Fruit fly (Drosophila melanogaster) whole organism, embryonic: Measurements from ENCODE around the gene CG12017.

Experiments
- Antp ChIP-seq: fragments of 200-800 bp; sonication (Bioruptor generic); optimal IDR thresholded peaks from 3 replicates; lab custom pipeline; 2016; ENCODE audit warnings: missing biosample characterization, missing genetic modification characterization
- CG10147 ChIP-seq: fragments of 200-800 bp; sonication (Bioruptor generic); optimal IDR thresholded peaks from 2 replicates; lab custom pipeline; 2019; ENCODE audit warnings: missing biosample characterization, mild to moderate bottlenecking, missing genetic modification characterization, moderate library complexity
- CG10366 ChIP-seq: fragments of 200-800 bp; sonication (Bioruptor generic); IDR thresholded peaks from 2 replicates; pipeline ENCODE4 v1.3.6; 2022; ENCODE audit warnings: missing biosample characterization, missing genetic modification characterization
- CG10959 ChIP-seq: fragments of 200-800 bp; sonication (Bioruptor generic); IDR thresholded peaks from 2 replicates; pipeline ENCODE4 v1.3.6; 2022; ENCODE audit warnings: missing biosample characterization, missing genetic modification characterization
- CG14014 ChIP-seq: fragments of 200-800 bp; sonication (Bioruptor generic); IDR thresholded peaks from 2 replicates; pipeline ENCODE4 v1.3.6; 2022; ENCODE audit warnings: missing biosample characterization, missing genetic modification characterization
- CG1529 ChIP-seq: fragments of 200-800 bp; sonication (Bioruptor generic); optimal IDR thresholded peaks from 3 replicates; lab custom pipeline; 2018; ENCODE audit warnings: missing biosample characterization, missing genetic modification characterization
- CG16813 ChIP-seq: fragments of 200-800 bp; sonication (Bioruptor generic); IDR thresholded peaks from 3 replicates; pipeline ENCODE4 v1.3.6; 2022; ENCODE audit warnings: missing biosample characterization, missing genetic modification characterization; ENCODE audit not compliant: partially characterized antibody
- CG1832 ChIP-seq: fragments of 200-800 bp; sonication (Bioruptor generic); optimal IDR thresholded peaks from 2 replicates; lab custom pipeline; 2017; ENCODE audit warnings: missing biosample characterization, mild to moderate bottlenecking, missing genetic modification characterization, inconsistent platforms
- CG2129 ChIP-seq: fragments of 200-800 bp; sonication (Bioruptor generic); IDR thresholded peaks from 2 replicates; pipeline ENCODE4 v1.3.6; 2022; ENCODE audit warnings: missing biosample characterization, missing genetic modification characterization; ENCODE audit not compliant: partially characterized antibody
- CG2202 ChIP-seq: fragments of 200-800 bp; sonication (Bioruptor generic); optimal IDR thresholded peaks from 2 replicates; lab custom pipeline; 2018; ENCODE audit warnings: missing biosample characterization, mild to moderate bottlenecking, missing genetic modification characterization
- CG2875 ChIP-seq: fragments of 200-800 bp; sonication (Bioruptor generic); optimal IDR thresholded peaks from 2 replicates; lab custom pipeline; 2017; ENCODE audit warnings: missing biosample characterization, mild to moderate bottlenecking, missing genetic modification characterization, missing genetic modification reagents
- CG33557 ChIP-seq: fragments of 200-800 bp; sonication (Bioruptor generic); optimal IDR thresholded peaks from 2 replicates; lab custom pipeline; 2019; ENCODE audit warnings: missing biosample characterization, mild to moderate bottlenecking, missing genetic modification characterization, moderate library complexity
- CG34376 ChIP-seq: fragments of 200-800 bp; sonication (Bioruptor generic); optimal IDR thresholded peaks from 2 replicates; lab custom pipeline; 2018; ENCODE audit warnings: missing biosample characterization, mild to moderate bottlenecking, missing genetic modification characterization
- CG4424 ChIP-seq: fragments of 200-800 bp; sonication (Bioruptor generic); optimal IDR thresholded peaks from 3 replicates; lab custom pipeline; 2016; ENCODE audit warnings: missing biosample characterization, missing genetic modification characterization
- CG5245 ChIP-seq: fragments of 200-800 bp; sonication (Bioruptor generic); optimal IDR thresholded peaks from 3 replicates; lab custom pipeline; 2016; ENCODE audit warnings: missing biosample characterization, missing genetic modification characterization
- CG6765 ChIP-seq: fragments of 200-800 bp; sonication (Bioruptor generic); optimal IDR thresholded peaks from 3 replicates; lab custom pipeline; 2017; ENCODE audit warnings: missing biosample characterization, mild to moderate bottlenecking, missing genetic modification characterization
- CG7928 ChIP-seq: fragments of 200-800 bp; sonication (Bioruptor generic); optimal IDR thresholded peaks from 2 replicates; lab custom pipeline; 2017; ENCODE audit warnings: missing biosample characterization, mild to moderate bottlenecking, missing genetic modification characterization
- CG8765 ChIP-seq: fragments of 200-800 bp; sonication (Bioruptor generic); IDR thresholded peaks from 2 replicates; pipeline ENCODE4 v1.3.6; 2022; ENCODE audit warnings: missing biosample characterization, missing genetic modification characterization
- CG8944 ChIP-seq: fragments of 200-800 bp; sonication (Bioruptor generic); optimal IDR thresholded peaks from 3 replicates; lab custom pipeline; 2016; ENCODE audit warnings: missing biosample characterization, missing genetic modification characterization
- CG9932 ChIP-seq: fragments of 200-800 bp; sonication (Bioruptor generic); IDR thresholded peaks from 2 replicates; pipeline ENCODE4 v1.3.6; 2022; ENCODE audit warnings: missing biosample characterization, missing genetic modification characterization
- D ChIP-seq, 2 experiments: fragments of 200-800 bp in 1 of 2; fragments of >200 bp in 1 of 2; sonication (Bioruptor generic) in 1 of 2; optimal IDR thresholded peaks; 2 replicates in 1 of 2; 3 replicates in 1 of 2; lab custom pipeline; 2017; ENCODE audit warnings: mild to moderate bottlenecking in 1 of 2, missing biosample characterization in 1 of 2, missing genetic modification characterization in 1 of 2, missing genetic modification reagents in 1 of 2
- Dbx ChIP-seq: fragments of 200-800 bp; sonication (Bioruptor generic); IDR thresholded peaks from 3 replicates; pipeline ENCODE4 v1.3.6; 2022; ENCODE audit warnings: missing biosample characterization, missing genetic modification characterization
- Elba2 ChIP-seq: fragments of 200-800 bp; sonication (Bioruptor generic); optimal IDR thresholded peaks from 3 replicates; lab custom pipeline; 2016; ENCODE audit warnings: missing biosample characterization, missing genetic modification characterization
- Gsc ChIP-seq: fragments of 200-800 bp; sonication (Bioruptor generic); IDR thresholded peaks from 2 replicates; pipeline ENCODE4 v1.3.6; 2022; ENCODE audit warnings: missing biosample characterization, missing genetic modification characterization
- Hmr ChIP-seq: fragments of 200-800 bp; sonication (Bioruptor generic); optimal IDR thresholded peaks from 3 replicates; lab custom pipeline; 2017; ENCODE audit warnings: mild to moderate bottlenecking, missing biosample characterization, missing genetic modification reagents, missing genetic modification characterization
- Neu2 ChIP-seq: fragments of 200-800 bp; sonication (Bioruptor generic); optimal IDR thresholded peaks from 3 replicates; lab custom pipeline; 2016; ENCODE audit warnings: missing biosample characterization, missing genetic modification characterization, borderline replicate concordance
- Nf-YC ChIP-seq: fragments of 200-800 bp; optimal IDR thresholded peaks from 3 replicates; lab custom pipeline; 2019; ENCODE audit warnings: missing biosample characterization, mild to moderate bottlenecking, missing genetic modification characterization, moderate library complexity
- NfI ChIP-seq: fragments of 200-800 bp; sonication (Bioruptor generic); optimal IDR thresholded peaks from 3 replicates; lab custom pipeline; 2018; ENCODE audit warnings: missing biosample characterization, mild to moderate bottlenecking, missing genetic modification characterization, moderate library complexity
- Oaz ChIP-seq: fragments of 200-800 bp; sonication (Bioruptor generic); IDR thresholded peaks from 2 replicates; pipeline ENCODE4 v1.3.6; 2022; ENCODE audit warnings: missing biosample characterization, missing genetic modification characterization
- Ssrp ChIP-seq: fragments of 200-800 bp; sonication (Bioruptor generic); optimal IDR thresholded peaks from 2 replicates; lab custom pipeline; 2018; ENCODE audit warnings: missing biosample characterization, mild to moderate bottlenecking, missing genetic modification characterization, moderate library complexity
- Taf1 ChIP-seq: fragments of 200-800 bp; sonication (Bioruptor generic); IDR thresholded peaks from 2 replicates; pipeline ENCODE4 v1.3.6; 2022; ENCODE audit warnings: missing biosample characterization, missing genetic modification characterization
- aop ChIP-seq: fragments of 200-800 bp; sonication (Bioruptor generic); IDR thresholded peaks from 2 replicates; pipeline ENCODE4 v1.3.6; 2022; ENCODE audit warnings: missing biosample characterization, missing genetic modification characterization
- bab2 ChIP-seq: fragments of 200-800 bp; sonication (Bioruptor generic); optimal IDR thresholded peaks from 2 replicates; lab custom pipeline; 2016; ENCODE audit warnings: missing biosample characterization, missing genetic modification characterization
- cato ChIP-seq: fragments of 200-800 bp; sonication (Bioruptor generic); optimal IDR thresholded peaks from 2 replicates; lab custom pipeline; 2016; ENCODE audit warnings: missing biosample characterization, missing genetic modification characterization, borderline replicate concordance
- cg ChIP-seq: fragments of 200-800 bp; sonication (Bioruptor generic); optimal IDR thresholded peaks from 3 replicates; lab custom pipeline; 2019; ENCODE audit warnings: missing biosample characterization, mild to moderate bottlenecking, missing genetic modification characterization, moderate library complexity
- chm ChIP-seq: fragments of 200-800 bp; sonication (Bioruptor generic); IDR thresholded peaks from 2 replicates; pipeline ENCODE4 v1.3.6; 2022; ENCODE audit warnings: missing biosample characterization, missing genetic modification characterization
- crp ChIP-seq, 2 experiments: fragments of 200-800 bp; sonication (Bioruptor generic); optimal IDR thresholded peaks; 2 replicates in 1 of 2; 3 replicates in 1 of 2; lab custom pipeline; 2017; ENCODE audit warnings: missing biosample characterization in 2 of 2, missing genetic modification characterization in 2 of 2, mild to moderate bottlenecking in 1 of 2, moderate library complexity in 1 of 2
- en ChIP-seq: fragments of 200-800 bp; sonication (Bioruptor generic); optimal IDR thresholded peaks from 2 replicates; lab custom pipeline; 2016; ENCODE audit warnings: missing biosample characterization, missing genetic modification characterization
- exex ChIP-seq: fragments of 200-800 bp; sonication (Bioruptor generic); optimal IDR thresholded peaks from 4 replicates; lab custom pipeline; 2018; ENCODE audit warnings: missing biosample characterization, mild to moderate bottlenecking, missing genetic modification characterization, moderate library complexity
- fd64A ChIP-seq: fragments of 200-800 bp; sonication (Bioruptor generic); optimal IDR thresholded peaks from 3 replicates; lab custom pipeline; 2018; ENCODE audit warnings: missing biosample characterization, mild to moderate bottlenecking, missing genetic modification characterization
- fru ChIP-seq: fragments of >200 bp; optimal IDR thresholded peaks from 2 replicates; lab custom pipeline; 2017
- ind ChIP-seq: fragments of 200-800 bp; sonication (Bioruptor generic); optimal IDR thresholded peaks from 3 replicates; lab custom pipeline; 2016; ENCODE audit warnings: missing biosample characterization, missing genetic modification characterization
- lbe ChIP-seq: fragments of 200-800 bp; sonication (Bioruptor generic); optimal IDR thresholded peaks from 2 replicates; lab custom pipeline; 2016; ENCODE audit warnings: missing biosample characterization, mild to moderate bottlenecking, missing genetic modification characterization
- p53 ChIP-seq: fragments of 200-800 bp; sonication (Bioruptor generic); optimal IDR thresholded peaks from 2 replicates; lab custom pipeline; 2016; ENCODE audit warnings: missing biosample characterization, missing genetic modification characterization
- peb ChIP-seq: fragments of 200-800 bp; sonication (Bioruptor generic); IDR thresholded peaks from 2 replicates; pipeline ENCODE4 v1.3.6; 2022; ENCODE audit warnings: missing biosample characterization, missing genetic modification characterization
- sd ChIP-seq: fragments of 200-800 bp; sonication (Bioruptor generic); optimal IDR thresholded peaks from 3 replicates; lab custom pipeline; 2018; ENCODE audit warnings: missing biosample characterization, mild to moderate bottlenecking, missing genetic modification characterization, moderate library complexity
- sqz ChIP-seq: fragments of 200-800 bp; sonication (Bioruptor generic); optimal IDR thresholded peaks from 3 replicates; lab custom pipeline; 2018; ENCODE audit warnings: missing biosample characterization, mild to moderate bottlenecking, missing genetic modification characterization
- sug ChIP-seq: fragments of 200-800 bp; optimal IDR thresholded peaks from 2 replicates; lab custom pipeline; 2019; ENCODE audit warnings: missing biosample characterization, mild to moderate bottlenecking, missing genetic modification characterization, moderate library complexity
- tna ChIP-seq: fragments of 200-800 bp; sonication (Bioruptor generic); IDR thresholded peaks from 2 replicates; pipeline ENCODE4 v1.3.6; 2022; ENCODE audit warnings: missing biosample characterization, missing genetic modification characterization; ENCODE audit not compliant: partially characterized antibody
- zf30C ChIP-seq: fragments of 200-800 bp; sonication (Bioruptor generic); optimal IDR thresholded peaks from 3 replicates; lab custom pipeline; 2018; ENCODE audit warnings: missing biosample characterization, mild to moderate bottlenecking, missing genetic modification characterization

Gene CG12017

dm6 chr3L:3319223-3319643 is 39.2 kb downstream of the CG12017 start, which contains the start of the genes PIG-C, CG12016 and Dpm2 (continued):
- TF ChIP-seq cato = peak; percentile 67
- no peak for TF ChIP-seq zf30C
- TF ChIP-seq cg (GFP tag; lab: Kevin White, UChicago) = no peak
- no peak for TF ChIP-seq CG1832 (GFP tag; lab: Kevin White, UChicago)
- peak; percentile 24; the same call in 1 of the 2 replicates for TF ChIP-seq CG10366
- TF ChIP-seq tna (GFP tag; lab: Robert Waterston, UW) = peak; percentile 84
- peak; percentile 35 for TF ChIP-seq en (GFP tag; lab: Kevin White, UChicago)
- TF ChIP-seq Elba2 = peak; percentile 58
- TF ChIP-seq ind (GFP tag; lab: Kevin White, UChicago) = peak; percentile 81
- TF ChIP-seq chm (GFP tag; lab: Robert Waterston, UW) = no peak
- peak; percentile 59 for TF ChIP-seq lbe (GFP tag; lab: Kevin White, UChicago)
- TF ChIP-seq CG1529 = no peak
- TF ChIP-seq exex (tag; lab: Kevin White, UChicago) = no peak
- TF ChIP-seq CG14014 (GFP tag; lab: Robert Waterston, UW) = peak; percentile 50; the same call in 1 of the 2 replicates
- no peak for TF ChIP-seq aop (GFP tag; lab: Robert Waterston, UW)
- TF ChIP-seq CG9932 (GFP tag; lab: Robert Waterston, UW) = peak; percentile 92
- no peak for TF ChIP-seq Hmr (GFP tag; lab: Kevin White, UChicago)
- TF ChIP-seq CG5245 (GFP tag; lab: Kevin White, UChicago) = no peak
- no peak for TF ChIP-seq sd (tag; lab: Kevin White, UChicago)
- peak; percentile 22; the same call in 1 of the 2 replicates for TF ChIP-seq CG8765 (GFP tag; lab: Robert Waterston, UW)
- peak; percentile 99 for TF ChIP-seq CG16813
- no peak for TF ChIP-seq peb (GFP tag; lab: Robert Waterston, UW)
- peak; percentile 74 for TF ChIP-seq Dbx
- TF ChIP-seq sqz = no peak
- no peak for TF ChIP-seq p53 (GFP tag; lab: Kevin White, UChicago)
- peak; percentile 72 for TF ChIP-seq NfI (GFP tag; lab: Kevin White, UChicago)
- TF ChIP-seq fru (lab: Kevin White, UChicago) = no peak
- peak; percentile 81 for TF ChIP-seq sug
- TF ChIP-seq Taf1 = no peak
- TF ChIP-seq CG10959 = 0 out of 2 replicates have a peak, but pooled peaks have one; percentile 23
- peak; percentile 38 for TF ChIP-seq CG7928 (GFP tag; lab: Kevin White, UChicago)
- no peak for TF ChIP-seq fd64A (GFP tag; lab: Kevin White, UChicago)
- no peak for TF ChIP-seq Neu2 (GFP tag; lab: Kevin White, UChicago)
- TF ChIP-seq Ssrp (tag; lab: Kevin White, UChicago) = peak; percentile 64
- peak in 1 of 2 experiments; percentile 5 for TF ChIP-seq crp (GFP tag; optimal IDR thresholded peaks at IDR 0.05; lab: Kevin White, UChicago)
- TF ChIP-seq CG2875 (GFP tag; lab: Kevin White, UChicago) = no peak
- TF ChIP-seq CG2129 = peak; percentile 95
- peak; percentile 53 for TF ChIP-seq CG33557 (GFP tag; lab: Kevin White, UChicago)
- TF ChIP-seq CG8944 (GFP tag; lab: Kevin White, UChicago) = peak; percentile 70
- TF ChIP-seq Gsc (GFP tag; lab: Robert Waterston, UW) = no peak
- TF ChIP-seq bab2 (GFP tag; lab: Kevin White, UChicago) = peak; percentile 52
- TF ChIP-seq CG10147 (GFP tag; lab: Kevin White, UChicago) = peak; percentile 58
- peak; percentile 47; the same call in 1 of the 2 replicates for TF ChIP-seq Oaz
- TF ChIP-seq Nf-YC (tag; lab: Kevin White, UChicago) = peak; percentile 70
- no peak for TF ChIP-seq D (optimal IDR thresholded peaks at IDR 0.05; lab: Kevin White, UChicago)
- peak; percentile 39 for TF ChIP-seq D (GFP tag; optimal IDR thresholded peaks at IDR 0.05; lab: Kevin White, UChicago)
- no peak for TF ChIP-seq CG6765 (GFP tag; lab: Kevin White, UChicago)
- TF ChIP-seq Antp = peak; percentile 71
- peak; percentile 72 for TF ChIP-seq CG4424 (GFP tag; lab: Kevin White, UChicago)
- peak; percentile 53 for TF ChIP-seq CG34376 (GFP tag; lab: Kevin White, UChicago)
- TF ChIP-seq CG2202 (tag; lab: Kevin White, UChicago) = peak; percentile 31
